Fruit fly (Drosophila melanogaster): Measurements from ENCODE around the gene CG11694.

CG11694 gene

dm6 chr3R:8317709-8318335 is 5.9 kb upstream of the CG11694 start (continued):
- TF ChIP-seq Jarid2 (GFP tag; optimal IDR thresholded peaks at IDR 0.05) (peak; percentile 47), CG13287 (GFP tag; IDR thresholded peaks at IDR 0.05; ENCODE audit: partially characterized antibody) (no peak), CG1529 (GFP tag; optimal IDR thresholded peaks at IDR 0.05) (no peak), CG6765 (GFP tag; optimal IDR thresholded peaks at IDR 0.05) (no peak), CG1792 (GFP tag; optimal IDR thresholded peaks at IDR 0.05) (no peak), CG15479 (GFP tag; optimal IDR thresholded peaks at IDR 0.05) (peak; percentile 13), Ravus (GFP tag; IDR thresholded peaks at IDR 0.05) (no peak), sd (tag; optimal IDR thresholded peaks at IDR 0.05) (peak; percentile 41), Drgx (GFP tag; IDR thresholded peaks at IDR 0.05) (peak; percentile 48), Bgb (GFP tag; IDR thresholded peaks at IDR 0.05; ENCODE audit: partially characterized antibody) (no peak), Dek (tag; optimal IDR thresholded peaks at IDR 0.05) (peak; percentile 33), CG6254 (GFP tag; optimal IDR thresholded peaks at IDR 0.05) (no peak), toy (GFP tag; IDR thresholded peaks at IDR 0.05) (no peak), CG12659 (GFP tag; optimal IDR thresholded peaks at IDR 0.05) (peak; percentile 12), CG42726 (GFP tag; IDR thresholded peaks at IDR 0.05; ENCODE audit: partially characterized antibody) (no peak), CG15073 (GFP tag; optimal IDR thresholded peaks at IDR 0.05) (no peak), unc-4 (GFP tag; IDR thresholded peaks at IDR 0.05; ENCODE audit: partially characterized antibody) (no peak), aop (GFP tag; IDR thresholded peaks at IDR 0.05) (no peak), Pdp1 (GFP tag; optimal IDR thresholded peaks at IDR 0.05) (peak in 1 of 2 experiments; percentile 69), Meics (GFP tag; optimal IDR thresholded peaks at IDR 0.05) (peak; percentile 35), row (GFP tag; IDR thresholded peaks at IDR 0.05) (peak; percentile 47; the same call in 1 of the 3 replicates), CG9727 (GFP tag; optimal IDR thresholded peaks at IDR 0.05) (no peak), D19A (tag; optimal IDR thresholded peaks at IDR 0.05) (no peak), CG8924 (tag; optimal IDR thresholded peaks at IDR 0.05) (peak; percentile 25), CG11247 (GFP tag; IDR thresholded peaks at IDR 0.05) (no peak), CG9215 (GFP tag; IDR thresholded peaks at IDR 0.05) (no peak), CG12391 (tag; optimal IDR thresholded peaks at IDR 0.05) (peak; percentile 23)

- TF ChIP-seq CG2199 (GFP tag; IDR thresholded peaks at IDR 0.05): 0 out of 3 replicates have a peak, but pooled peaks have one; percentile 28
- no peak for TF ChIP-seq Fer1 (GFP tag; optimal IDR thresholded peaks at IDR 0.05)
- TF ChIP-seq otp (GFP tag; IDR thresholded peaks at IDR 0.05): no peak
- TF ChIP-seq dimm (GFP tag; IDR thresholded peaks at IDR 0.05): no peak
- TF ChIP-seq CG12659 (GFP tag; optimal IDR thresholded peaks at IDR 0.05): no peak
- TF ChIP-seq fu2 (GFP tag; optimal IDR thresholded peaks at IDR 0.05): no peak
- no peak for TF ChIP-seq Kr (GFP tag; optimal IDR thresholded peaks at IDR 0.05)
- TF ChIP-seq CoRest (tag; optimal IDR thresholded peaks at IDR 0.05): no peak
- peak; percentile 61 for TF ChIP-seq GATAe (GFP tag; conservative IDR thresholded peaks at IDR 0.05)
- peak; percentile 81 for TF ChIP-seq sug (tag; optimal IDR thresholded peaks at IDR 0.05)
- no peak for TF ChIP-seq CG7745 (tag; optimal IDR thresholded peaks at IDR 0.05)
- no peak for TF ChIP-seq Ets65A (GFP tag)
- no peak for TF ChIP-seq fru (optimal IDR thresholded peaks at IDR 0.05)
- no peak for TF ChIP-seq vfl (GFP tag; optimal IDR thresholded peaks at IDR 0.05)
- TF ChIP-seq mirr (GFP tag; optimal IDR thresholded peaks at IDR 0.05): peak; percentile 13
- no peak for TF ChIP-seq CG31224 (GFP tag; IDR thresholded peaks at IDR 0.05)
- no peak for TF ChIP-seq CG32532 (GFP tag; IDR thresholded peaks at IDR 0.05)
- no peak for TF ChIP-seq CG1529 (GFP tag; optimal IDR thresholded peaks at IDR 0.05)
- TF ChIP-seq gt (GFP tag; IDR thresholded peaks at IDR 0.05): no peak
- TF ChIP-seq wdn (GFP tag; IDR thresholded peaks at IDR 0.05): no peak
- TF ChIP-seq grn (GFP tag; optimal IDR thresholded peaks at IDR 0.05): peak; percentile 92
- TF ChIP-seq caup (GFP tag; optimal IDR thresholded peaks at IDR 0.05; ENCODE audit: severe bottlenecking): no peak
- TF ChIP-seq jigr1 (GFP tag; IDR thresholded peaks at IDR 0.05): no peak
- no peak for TF ChIP-seq dmrt11E (tag; optimal IDR thresholded peaks at IDR 0.05)
- TF ChIP-seq sna (GFP tag; IDR thresholded peaks at IDR 0.05; ENCODE audit: partially characterized antibody): 0 out of 2 replicates have a peak, but pooled peaks have one; percentile 15
- TF ChIP-seq eve (GFP tag; optimal IDR thresholded peaks at IDR 0.05): no peak
These were observed 5.3 kb upstream of the CG11694 start, which contains the start of gene Ctr1B for dm6 chr3R:8317215-8317614. TSS of gene Ctr1B (plus strand) at chr3R:8317612.

All from whole organism, embryonic.